Fruit fly (Drosophila melanogaster): ENCODE measurements around the gene CG44153.

DNA sequence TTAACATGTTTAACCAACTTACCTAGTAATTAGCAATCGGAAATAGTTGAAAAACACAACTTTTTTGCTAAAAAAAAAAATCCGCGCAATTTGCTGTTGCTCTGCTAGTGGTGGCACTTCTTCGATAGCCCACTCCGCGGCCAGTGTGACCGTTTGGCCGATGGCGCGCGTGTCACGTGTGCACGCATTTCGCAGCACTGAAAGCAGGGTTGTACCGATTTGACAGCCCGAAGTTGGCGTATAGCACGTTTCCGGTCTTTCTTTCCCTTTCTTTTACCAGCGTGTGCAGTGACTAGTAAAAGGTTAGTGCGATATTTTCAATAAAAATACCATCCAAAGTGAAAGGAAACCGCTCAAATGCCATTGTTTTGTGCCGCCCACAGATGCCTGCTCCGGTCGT, 20.8 kb upstream of the CG44153 start, which contains the start of the genes Ripalpha and RpL7:
- TF ChIP-seq insv (optimal IDR thresholded peaks at IDR 0.05) = no peak
- TF ChIP-seq h (optimal IDR thresholded peaks at IDR 0.05) = no peak
- TF ChIP-seq psq (optimal IDR thresholded peaks at IDR 0.05) = no peak
- TF ChIP-seq Sin3A (optimal IDR thresholded peaks at IDR 0.05) = no peak
- TF ChIP-seq ttk (optimal IDR thresholded peaks at IDR 0.05) = no peak
- TF ChIP-seq Myc (optimal IDR thresholded peaks at IDR 0.05) = no peak
